Worm (Caenorhabditis elegans) whole organism, midembryonic: Measurements from ENCODE around the gene perm-4.

Source experiments
- T22C8.4 ChIP-seq: fragments of 200-800 bp; sonication (Bioruptor generic); IDR thresholded peaks from 2 replicates; pipeline ENCODE4 v1.3.6; 2022; ENCODE audit warnings: missing genetic modification characterization, missing compliant biosample characterization
- klf-2 ChIP-seq: fragments of 200-800 bp; sonication (Bioruptor generic); conservative IDR thresholded peaks from 2 replicates; pipeline ENCODE4 v1.3.6; 2022; ENCODE audit warnings: missing genetic modification reagents, missing genetic modification characterization, missing compliant biosample characterization
- ref-1 ChIP-seq: fragments of 200-800 bp; sonication (Bioruptor generic); conservative IDR thresholded peaks from 2 replicates; pipeline ENCODE4 v1.3.6; 2022; ENCODE audit warnings: missing genetic modification reagents, missing genetic modification characterization, missing compliant biosample characterization
- tab-1 ChIP-seq: fragments of 200-800 bp; sonication (Bioruptor generic); IDR thresholded peaks from 2 replicates; pipeline ENCODE4 v1.3.6; 2022; ENCODE audit warnings: missing genetic modification characterization, missing compliant biosample characterization

- TF ChIP-seq ref-1 (GFP tag; lab: Robert Waterston, UW) (no peak), T22C8.4 (GFP tag; lab: Robert Waterston, UW) (no peak), klf-2 (GFP tag; lab: Robert Waterston, UW) (no peak), tab-1 (no peak)
These were observed 22.7 kb upstream of the perm-4 start for ce11 chrIV:1147594-1147993.
